Worm (Caenorhabditis elegans): ENCODE measurements around the gene K10C2.6.

The K10C2.6 gene

DNA sequence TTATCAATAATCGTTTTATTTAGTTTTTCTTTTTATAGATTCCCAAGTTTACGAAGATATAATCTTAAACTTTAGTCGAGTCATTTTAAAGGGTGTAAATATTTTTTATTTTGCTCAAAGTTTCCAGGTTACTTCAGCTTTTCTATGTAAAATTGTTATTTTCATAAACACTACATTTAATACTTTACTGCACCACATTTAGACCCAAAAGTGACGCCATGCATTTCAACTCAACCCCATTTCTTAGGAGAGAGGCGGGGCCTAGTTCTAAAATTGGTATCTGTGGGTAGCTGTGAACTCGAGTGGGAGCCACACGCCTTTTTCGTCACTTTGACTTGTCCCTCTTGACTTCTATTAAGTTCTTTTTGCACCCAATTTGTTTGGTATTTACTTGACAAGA lies 38.7 kb upstream of the K10C2.6 start, which contains the start of gene T22E5.1:
Gene T22E5.1 (plus strand): TSS at position 301 of the 400 bp plus-strand sequence.
- TF ChIP-seq Y22D7AL.16 (tag; optimal IDR thresholded peaks at IDR 0.05) = no peak
- TF ChIP-seq pha-2 (tag; optimal IDR thresholded peaks at IDR 0.05) = no peak
- TF ChIP-seq nfya-1 (tag; optimal IDR thresholded peaks at IDR 0.05) = no peak
- no peak for TF ChIP-seq fkh-6 (tag; optimal IDR thresholded peaks at IDR 0.05)
- no peak for TF ChIP-seq C38D4.7 (GFP tag; optimal IDR thresholded peaks at IDR 0.05)
- no peak for TF ChIP-seq hlh-8 (tag; optimal IDR thresholded peaks at IDR 0.05)
- TF ChIP-seq ceh-14 (tag; optimal IDR thresholded peaks at IDR 0.05) = no peak
- TF ChIP-seq zip-5 (tag; optimal IDR thresholded peaks at IDR 0.05) = no peak
- no peak for TF ChIP-seq dve-1 (tag; optimal IDR thresholded peaks at IDR 0.05)

- no peak for TF ChIP-seq unc-3 (GFP tag; conservative IDR thresholded peaks at IDR 0.05)
- TF ChIP-seq unc-3 (tag; optimal IDR thresholded peaks at IDR 0.05) = no peak
- no peak for TF ChIP-seq fkh-10 (GFP tag; optimal IDR thresholded peaks at IDR 0.05)
- TF ChIP-seq pqm-1 (tag; optimal IDR thresholded peaks at IDR 0.05) = no peak
- no peak for TF ChIP-seq ceh-48 (tag; optimal IDR thresholded peaks at IDR 0.05)
- TF ChIP-seq sdc-2 (tag; optimal IDR thresholded peaks at IDR 0.05) = no peak
- no peak for TF ChIP-seq pag-3 (tag; optimal IDR thresholded peaks at IDR 0.05; ENCODE audit: borderline replicate concordance)
- no peak for TF ChIP-seq hlh-8 (tag; optimal IDR thresholded peaks at IDR 0.05)
- TF ChIP-seq madf-2 (tag; optimal IDR thresholded peaks at IDR 0.05) = no peak
These were observed 37.7 kb upstream of the K10C2.6 start for ce11 chrX:6413583-6413982.

- TF ChIP-seq ceh-30 (tag; optimal IDR thresholded peaks at IDR 0.05) (no peak), fkh-10 (GFP tag; optimal IDR thresholded peaks at IDR 0.05) (no peak), ceh-14 (tag; optimal IDR thresholded peaks at IDR 0.05) (no peak), hlh-13 (GFP tag; optimal IDR thresholded peaks at IDR 0.05) (no peak), ceh-19 (GFP tag; optimal IDR thresholded peaks at IDR 0.05) (no peak), rnt-1 (tag; optimal IDR thresholded peaks at IDR 0.05) (no peak)
These were observed 34.7 kb upstream of the K10C2.6 start, which contains the start of gene T22E5.6 for ce11 chrX:6416357-6417087. T22E5.6 (minus strand) TSS chrX:6416407.

- no peak for TF ChIP-seq pros-1 (tag; optimal IDR thresholded peaks at IDR 0.05)
- TF ChIP-seq unc-42 (tag; optimal IDR thresholded peaks at IDR 0.05) = peak; percentile 81
These were observed 32.1 kb upstream of the K10C2.6 start for ce11 chrX:6419113-6419512.

- no peak for TF ChIP-seq ceh-31 (tag; optimal IDR thresholded peaks at IDR 0.05)
- no peak for TF ChIP-seq T23F11.4 (GFP tag; optimal IDR thresholded peaks at IDR 0.05)
- no peak for TF ChIP-seq unc-42 (tag; optimal IDR thresholded peaks at IDR 0.05)
- TF ChIP-seq gmeb-2 (tag; optimal IDR thresholded peaks at IDR 0.05) = no peak
- TF ChIP-seq sox-2 (GFP tag; IDR thresholded peaks at IDR 0.05) = no peak
- TF ChIP-seq hlh-15 (tag; optimal IDR thresholded peaks at IDR 0.05) = no peak
- TF ChIP-seq ceh-19 (GFP tag; optimal IDR thresholded peaks at IDR 0.05) = no peak
- no peak for TF ChIP-seq npax-4 (tag; optimal IDR thresholded peaks at IDR 0.05)
- TF ChIP-seq ref-2 (tag; optimal IDR thresholded peaks at IDR 0.05) = no peak
- TF ChIP-seq ceh-34 (tag; optimal IDR thresholded peaks at IDR 0.05) = no peak
- TF ChIP-seq ttx-3 (tag; optimal IDR thresholded peaks at IDR 0.05) = no peak
- TF ChIP-seq pag-3 (tag; optimal IDR thresholded peaks at IDR 0.05; ENCODE audit: borderline replicate concordance) = no peak
- TF ChIP-seq tbx-7 (tag; optimal IDR thresholded peaks at IDR 0.05) = no peak
- no peak for TF ChIP-seq fax-1 (tag; optimal IDR thresholded peaks at IDR 0.05)
- TF ChIP-seq hlh-6 (tag; optimal IDR thresholded peaks at IDR 0.05) = no peak
- no peak for TF ChIP-seq mec-3 (tag; optimal IDR thresholded peaks at IDR 0.05; ENCODE audit: borderline replicate concordance)
These were observed 30.6 kb upstream of the K10C2.6 start, which contains the start of gene K10C2.12 for ce11 chrX:6420681-6421080. K10C2.12 (minus strand) TSS chrX:6420781.

Data from whole organism, late embryonic.